Fruit fly (Drosophila melanogaster): ENCODE results near the gene eRF3.

- TF ChIP-seq ey (GFP tag; optimal IDR thresholded peaks at IDR 0.05) (no peak), psq (GFP tag; optimal IDR thresholded peaks at IDR 0.05) (no peak), pan (optimal IDR thresholded peaks at IDR 0.05) (no peak), sv (GFP tag; optimal IDR thresholded peaks at IDR 0.05) (no peak), Sp1 (GFP tag; optimal IDR thresholded peaks at IDR 0.05) (no peak)
These were observed 44.2 kb downstream of the eRF3 start for dm6 chr2L:12478494-12478893.
